Worm (Caenorhabditis elegans) whole organism, L1 larva: ENCODE measurements around the gene rpt-6.

Source experiments
- C34B4.2 ChIP-seq: sonication (generic microtip); optimal IDR thresholded peaks from 2 replicates; lab custom pipeline; 2017; ENCODE audit warnings: mild to moderate bottlenecking, missing genetic modification characterization, missing compliant biosample characterization
- F16B12.6 ChIP-seq: fragments of 150-350 bp; optimal IDR thresholded peaks from 2 replicates; lab custom pipeline; 2014; ENCODE audit warnings: missing biosample characterization, missing genetic modification characterization
- alr-1 ChIP-seq: fragments of 200-800 bp; sonication (Bioruptor generic); optimal IDR thresholded peaks from 2 replicates; lab custom pipeline; 2018; ENCODE audit warnings: borderline replicate concordance, mild to moderate bottlenecking, missing genetic modification characterization, missing compliant biosample characterization
- ama-1 ChIP-seq: fragments of 150-350 bp; optimal IDR thresholded peaks from 2 replicates; lab custom pipeline; 2014
- ceh-8 ChIP-seq: fragments of 200-800 bp; sonication (Bioruptor generic); optimal IDR thresholded peaks from 2 replicates; lab custom pipeline; 2018; ENCODE audit warnings: mild to moderate bottlenecking, missing genetic modification characterization, moderate library complexity, missing compliant biosample characterization
- ceh-88 ChIP-seq: fragments of 200-800 bp; sonication (Bioruptor generic); IDR thresholded peaks from 2 replicates; pipeline ENCODE4 v1.3.6; 2022; ENCODE audit warnings: missing genetic modification characterization, missing compliant biosample characterization
- ces-1 ChIP-seq: fragments of 150-350 bp; optimal IDR thresholded peaks from 2 replicates; lab custom pipeline; 2014; ENCODE audit warnings: missing biosample characterization, missing genetic modification reagents, missing genetic modification characterization
- dpl-1 ChIP-seq, 3 experiments: fragments of 150-350 bp in 2 of 3; sonication (generic microtip) in 1 of 3; optimal IDR thresholded peaks; 2 replicates each; lab custom pipeline; 2014 to 2017; ENCODE audit warnings: missing biosample characterization in 3 of 3, missing genetic modification characterization in 3 of 3, missing genetic modification reagents in 3 of 3
- dsc-1 ChIP-seq: sonication (generic microtip); optimal IDR thresholded peaks from 2 replicates; lab custom pipeline; 2016; ENCODE audit warnings: mild to moderate bottlenecking, missing genetic modification characterization, missing compliant biosample characterization
- efl-1 ChIP-seq, 4 experiments: fragments of 150-350 bp; optimal IDR thresholded peaks in 3 of 4; peaks in 1 of 4; 1 replicate in 1 of 4; 2 replicates in 3 of 4; lab custom pipeline; 2014; ENCODE audit warnings: missing biosample characterization in 2 of 4, missing genetic modification characterization in 2 of 4, missing genetic modification reagents in 2 of 4
- egl-13 ChIP-seq: sonication (generic microtip); optimal IDR thresholded peaks from 2 replicates; lab custom pipeline; 2016; ENCODE audit warnings: missing genotype, missing genetic modification reagents, missing genetic modification characterization, missing compliant biosample characterization
- elt-2 ChIP-seq: sonication (generic microtip); optimal IDR thresholded peaks from 2 replicates; lab custom pipeline; 2016; ENCODE audit warnings: missing genetic modification characterization, mild to moderate bottlenecking, inconsistent platforms, missing compliant biosample characterization, missing genetic modification reagents
- elt-3 ChIP-seq, 6 experiments: fragments of 150-350 bp in 1 of 6; sonication (generic microtip); optimal IDR thresholded peaks; 2 replicates each; lab custom pipeline; 2017 to 2018; ENCODE audit warnings: missing biosample characterization in 6 of 6, missing genetic modification characterization in 6 of 6, inconsistent platforms in 1 of 6
- ets-5 ChIP-seq: fragments of 200-800 bp; sonication (Bioruptor generic); IDR thresholded peaks from 2 replicates; pipeline ENCODE4 v1.3.6; 2022; ENCODE audit warnings: missing genetic modification characterization, missing compliant biosample characterization
- fkh-4 ChIP-seq: sonication (generic microtip); optimal IDR thresholded peaks from 2 replicates; lab custom pipeline; 2016; ENCODE audit warnings: missing compliant biosample characterization, missing genetic modification characterization, borderline replicate concordance
- fkh-8 ChIP-seq: sonication (generic microtip); optimal IDR thresholded peaks from 2 replicates; lab custom pipeline; 2016; ENCODE audit warnings: mild to moderate bottlenecking, missing genetic modification characterization, missing compliant biosample characterization
- isw-1 ChIP-seq: fragments of 200-800 bp; sonication (Bioruptor generic); IDR thresholded peaks from 2 replicates; pipeline ENCODE4 v1.3.6; 2022; ENCODE audit warnings: missing genetic modification characterization, missing compliant biosample characterization
- jun-1 ChIP-seq: fragments of 150-350 bp; optimal IDR thresholded peaks from 2 replicates; lab custom pipeline; 2014; ENCODE audit warnings: missing biosample characterization, missing genetic modification reagents, missing genetic modification characterization
- lin-13 ChIP-seq: fragments of 150-350 bp; optimal IDR thresholded peaks from 2 replicates; lab custom pipeline; 2014; ENCODE audit warnings: missing biosample characterization, missing genetic modification reagents, missing genetic modification characterization
- lin-14 ChIP-seq: fragments of 200-800 bp; sonication (Bioruptor generic); optimal IDR thresholded peaks from 2 replicates; lab custom pipeline; 2018; ENCODE audit warnings: mild to moderate bottlenecking, missing genetic modification characterization, moderate library complexity, missing compliant biosample characterization
- lin-35 ChIP-seq, 2 experiments: fragments of 150-350 bp; optimal IDR thresholded peaks; 2 replicates each; lab custom pipeline; 2014; ENCODE audit warnings: missing biosample characterization in 2 of 2, missing genetic modification characterization in 2 of 2, missing genetic modification reagents in 2 of 2
- lsy-2 ChIP-seq, 2 experiments: fragments of 150-350 bp; optimal IDR thresholded peaks; 2 replicates each; lab custom pipeline; 2014; ENCODE audit warnings: missing biosample characterization in 2 of 2, missing genetic modification characterization in 2 of 2
- mab-9 ChIP-seq: fragments of 200-800 bp; sonication (Bioruptor generic); IDR thresholded peaks from 2 replicates; pipeline ENCODE4 v1.3.6; 2022; ENCODE audit warnings: missing genetic modification reagents, missing genetic modification characterization, missing compliant biosample characterization
- mdl-1 ChIP-seq, 2 experiments: fragments of 150-350 bp; optimal IDR thresholded peaks; 2 replicates each; lab custom pipeline; 2014 to 2017; ENCODE audit warnings: missing biosample characterization in 2 of 2, missing genetic modification characterization in 2 of 2, inconsistent platforms in 1 of 2
- mep-1 ChIP-seq: fragments of 150-350 bp; optimal IDR thresholded peaks from 2 replicates; lab custom pipeline; 2014; ENCODE audit warnings: missing biosample characterization, missing genetic modification characterization
- nhr-11 ChIP-seq: fragments of 150-350 bp; optimal IDR thresholded peaks from 2 replicates; lab custom pipeline; 2014; ENCODE audit warnings: missing biosample characterization, missing genetic modification characterization
- nhr-19 ChIP-seq: fragments of 200-800 bp; sonication (Bioruptor generic); conservative IDR thresholded peaks from 2 replicates; pipeline ENCODE4 v1.3.6; 2022; ENCODE audit warnings: missing genetic modification characterization, missing compliant biosample characterization
- nhr-20 ChIP-seq: sonication (generic microtip); optimal IDR thresholded peaks from 2 replicates; lab custom pipeline; 2016; ENCODE audit warnings: mild to moderate bottlenecking, missing genetic modification characterization, missing compliant biosample characterization
- nhr-47 ChIP-seq: sonication (generic microtip); optimal IDR thresholded peaks from 2 replicates; lab custom pipeline; 2016; ENCODE audit warnings: mild to moderate bottlenecking, missing genetic modification characterization, moderate library complexity, missing compliant biosample characterization
- nhr-71 ChIP-seq: sonication (generic microtip); optimal IDR thresholded peaks from 2 replicates; lab custom pipeline; 2016; ENCODE audit warnings: mild to moderate bottlenecking, missing genetic modification characterization, moderate library complexity, missing compliant biosample characterization
- nhr-77 ChIP-seq: fragments of 150-350 bp; optimal IDR thresholded peaks from 2 replicates; lab custom pipeline; 2014; ENCODE audit warnings: missing biosample characterization, missing genetic modification characterization
- nhr-84 ChIP-seq: sonication (generic microtip); optimal IDR thresholded peaks from 2 replicates; lab custom pipeline; 2017; ENCODE audit warnings: missing biosample characterization, missing genetic modification characterization
- nhr-85 ChIP-seq: sonication (generic microtip); peaks from one replicate; lab custom pipeline; 2016; ENCODE audit warnings: missing genetic modification characterization, inconsistent platforms, missing compliant biosample characterization
- nhr-90 ChIP-seq: sonication (generic microtip); optimal IDR thresholded peaks from 2 replicates; lab custom pipeline; 2016; ENCODE audit warnings: mild to moderate bottlenecking, missing genetic modification characterization, missing compliant biosample characterization; ENCODE audit not compliant: poor library complexity
- pax-3 ChIP-seq: fragments of 200-800 bp; sonication (Bioruptor generic); optimal IDR thresholded peaks from 2 replicates; lab custom pipeline; 2018; ENCODE audit warnings: mild to moderate bottlenecking, missing genetic modification characterization, moderate library complexity, missing compliant biosample characterization
- pqm-1 ChIP-seq: sonication (generic microtip); optimal IDR thresholded peaks from 3 replicates; lab custom pipeline; 2017; ENCODE audit warnings: missing biosample characterization, missing genetic modification characterization
- rnt-1 ChIP-seq: sonication (generic microtip); optimal IDR thresholded peaks from 2 replicates; lab custom pipeline; 2016; ENCODE audit warnings: mild to moderate bottlenecking, missing genetic modification characterization, moderate library complexity, missing compliant biosample characterization
- snu-23 ChIP-seq: sonication (generic microtip); optimal IDR thresholded peaks from 2 replicates; lab custom pipeline; 2016; ENCODE audit warnings: missing genetic modification characterization, missing compliant biosample characterization
- sptf-1 ChIP-seq: fragments of 150-350 bp; optimal IDR thresholded peaks from 2 replicates; lab custom pipeline; 2014; ENCODE audit warnings: missing biosample characterization, missing genetic modification characterization
- swsn-7 ChIP-seq: sonication (generic microtip); optimal IDR thresholded peaks from 2 replicates; lab custom pipeline; 2016; ENCODE audit warnings: missing genetic modification characterization, missing compliant biosample characterization
- tbx-2 ChIP-seq: sonication (generic microtip); optimal IDR thresholded peaks from 2 replicates; lab custom pipeline; 2016; ENCODE audit warnings: missing genetic modification characterization, missing compliant biosample characterization
- unc-130 ChIP-seq: fragments of 150-350 bp; optimal IDR thresholded peaks from 2 replicates; lab custom pipeline; 2017; ENCODE audit warnings: missing biosample characterization, missing genetic modification characterization, inconsistent platforms
- unc-86 ChIP-seq: sonication (generic microtip); optimal IDR thresholded peaks from 2 replicates; lab custom pipeline; 2016; ENCODE audit warnings: missing genetic modification characterization, missing compliant biosample characterization
- unc-98 ChIP-seq: fragments of 200-800 bp; sonication (Bioruptor generic); IDR thresholded peaks from 2 replicates; pipeline ENCODE4 v1.3.6; 2022; ENCODE audit warnings: missing genetic modification characterization, missing compliant biosample characterization
- vab-15 ChIP-seq: sonication (generic microtip); optimal IDR thresholded peaks from 2 replicates; lab custom pipeline; 2017; ENCODE audit warnings: missing genotype, mild to moderate bottlenecking, missing genetic modification characterization, missing compliant biosample characterization
- xbp-1 ChIP-seq: sonication (generic microtip); optimal IDR thresholded peaks from 2 replicates; lab custom pipeline; 2016; ENCODE audit warnings: missing genetic modification characterization, missing compliant biosample characterization
- zip-4 ChIP-seq: fragments of 200-800 bp; sonication (Bioruptor generic); optimal IDR thresholded peaks from 2 replicates; lab custom pipeline; 2018; ENCODE audit warnings: mild to moderate bottlenecking, missing genetic modification characterization, moderate library complexity, missing compliant biosample characterization
- ztf-11 ChIP-seq, 2 experiments: sonication (generic microtip); optimal IDR thresholded peaks; 2 replicates each; lab custom pipeline; 2016 to 2017; ENCODE audit warnings: missing genetic modification characterization in 2 of 2, missing biosample characterization in 1 of 2, missing compliant biosample characterization in 1 of 2
- ztf-4 ChIP-seq: fragments of 150-350 bp; optimal IDR thresholded peaks from 2 replicates; lab custom pipeline; 2014; ENCODE audit warnings: missing biosample characterization, missing genetic modification characterization

The rpt-6 gene

DNA sequence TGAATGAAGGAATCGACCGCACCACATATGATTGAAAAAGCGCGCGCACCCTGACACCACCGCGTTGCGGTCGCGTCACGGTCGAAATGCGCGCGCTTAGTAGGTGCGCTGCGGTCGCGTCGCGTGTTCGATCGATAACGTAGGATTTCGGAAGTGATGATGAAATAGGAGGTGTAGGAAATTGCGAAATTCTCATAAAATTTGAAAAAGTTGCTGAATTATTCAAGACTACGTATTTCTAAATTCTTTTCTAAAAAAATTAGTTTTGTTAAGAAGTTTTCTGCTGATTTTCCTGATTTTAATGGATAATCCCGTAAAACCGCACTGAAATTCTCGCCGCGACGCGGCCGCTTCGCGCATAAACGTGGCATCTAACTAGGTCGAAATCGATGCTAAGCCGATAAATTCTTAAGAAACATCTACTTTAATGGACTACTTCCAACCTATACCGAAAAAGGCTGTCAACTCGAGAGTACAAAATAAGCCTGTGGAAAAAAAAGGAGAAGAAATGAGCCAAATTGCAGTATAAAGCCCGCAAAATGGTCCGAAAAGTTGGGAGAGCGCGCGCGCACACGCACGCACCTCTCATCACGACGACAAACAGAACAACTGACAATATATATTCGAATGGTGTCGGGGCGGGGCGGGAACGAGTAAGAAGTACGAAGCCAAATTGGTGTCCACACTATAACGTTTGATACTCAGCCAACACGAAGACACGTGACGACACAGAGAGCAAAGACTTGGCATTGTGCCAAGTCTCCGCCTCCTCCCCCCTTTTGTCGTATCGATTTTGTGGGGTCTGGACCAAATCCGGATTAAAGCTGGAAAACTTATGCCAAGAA lies 1.6 kb upstream of the rpt-6 start, which contains the start of gene his-72:
Gene his-72 (minus strand): TSS at position 589 of the 845 bp plus-strand sequence.
- TF ChIP-seq xbp-1: peak; percentile 29
- TF ChIP-seq dpl-1 (GFP tag; optimal IDR thresholded peaks at IDR 0.05; lab: Kevin White, UChicago): peak; percentile 41 to 62 (median 50)
- peak; percentile 51 for TF ChIP-seq rnt-1 (tag; lab: Kevin White, UChicago)
- peak; percentile 40 for TF ChIP-seq mep-1 (tag; lab: Kevin White, UChicago)
- TF ChIP-seq egl-13 (tag; lab: Kevin White, UChicago): peak; percentile 25
- peak; percentile 43 to 56 for TF ChIP-seq efl-1 (optimal IDR thresholded peaks at IDR 0.05; lab: Kevin White, UChicago)
- TF ChIP-seq efl-1 (GFP tag; optimal IDR thresholded peaks at IDR 0.05 in 1 of 2; lab: Kevin White, UChicago): peak; percentile 54 to 89
- TF ChIP-seq unc-86 (tag; lab: Kevin White, UChicago): peak; percentile 54
- no peak for TF ChIP-seq sptf-1 (tag; lab: Kevin White, UChicago)
- peak; percentile 41 for TF ChIP-seq nhr-20 (tag; lab: Kevin White, UChicago)
- TF ChIP-seq ets-5 (GFP tag; lab: Robert Waterston, UW): no peak
- TF ChIP-seq alr-1: no peak
- TF ChIP-seq unc-130: peak; percentile 23
- no peak for TF ChIP-seq pqm-1 (tag; lab: Kevin White, UChicago)
- peak; percentile 48 for TF ChIP-seq dsc-1 (tag; lab: Kevin White, UChicago)
- peak; percentile 36 for TF ChIP-seq isw-1
- TF ChIP-seq ama-1: no peak
- TF ChIP-seq nhr-90 (tag; lab: Kevin White, UChicago): peak; percentile 29
- 0 out of 2 replicates have a peak, but pooled peaks have one; percentile 33 for TF ChIP-seq mab-9
- TF ChIP-seq vab-15: peak; percentile 56
- TF ChIP-seq swsn-7 (tag; lab: Kevin White, UChicago): peak; percentile 40
- TF ChIP-seq lsy-2 (tag; optimal IDR thresholded peaks at IDR 0.05; lab: Kevin White, UChicago): peak; percentile 47 to 53
- peak; percentile 42 to 47 for TF ChIP-seq mdl-1 (tag; optimal IDR thresholded peaks at IDR 0.05; lab: Kevin White, UChicago)
- no peak for TF ChIP-seq unc-98
- TF ChIP-seq nhr-77 (tag; lab: Kevin White, UChicago): no peak
- TF ChIP-seq pax-3 (tag; lab: Kevin White, UChicago): peak; percentile 46
- TF ChIP-seq elt-3 (tag; optimal IDR thresholded peaks at IDR 0.05; lab: Kevin White, UChicago): peak in 1 of 6 experiments; percentile 2
- TF ChIP-seq jun-1 (tag; lab: Kevin White, UChicago): peak; percentile 6
- TF ChIP-seq snu-23 (GFP tag; lab: Kevin White, UChicago): peak; percentile 33
- TF ChIP-seq ztf-4: peak; percentile 67
- peak; percentile 17 for TF ChIP-seq F16B12.6 (tag; lab: Kevin White, UChicago)
- peak; percentile 31 for TF ChIP-seq elt-2 (tag; lab: Kevin White, UChicago)
- TF ChIP-seq ceh-8: no peak
- TF ChIP-seq C34B4.2: no peak
- peak; percentile 80 for TF ChIP-seq nhr-85 (tag; lab: Kevin White, UChicago)
- no peak for TF ChIP-seq nhr-84 (tag; lab: Kevin White, UChicago)
- peak in 1 of 2 experiments; percentile 60 for TF ChIP-seq ztf-11 (tag; optimal IDR thresholded peaks at IDR 0.05; lab: Kevin White, UChicago)
- TF ChIP-seq nhr-11 (tag; lab: Kevin White, UChicago): no peak
- no peak for TF ChIP-seq fkh-4 (tag; lab: Kevin White, UChicago)
- peak; percentile 71 for TF ChIP-seq nhr-71 (tag; lab: Kevin White, UChicago)
- TF ChIP-seq ceh-88 (GFP tag; lab: Robert Waterston, UW): 0 out of 2 replicates have a peak, but pooled peaks have one; percentile 17
- TF ChIP-seq lin-35 (GFP tag; optimal IDR thresholded peaks at IDR 0.05; lab: Kevin White, UChicago): peak; percentile 46 to 63
- TF ChIP-seq fkh-8 (tag; lab: Kevin White, UChicago): peak; percentile 68
- TF ChIP-seq nhr-47 (tag; lab: Kevin White, UChicago): peak; percentile 66
- peak; percentile 7 for TF ChIP-seq zip-4
- TF ChIP-seq lin-13 (GFP tag; lab: Kevin White, UChicago): peak; percentile 59
- TF ChIP-seq ces-1 (GFP tag; lab: Kevin White, UChicago): no peak
- peak; percentile 64 for TF ChIP-seq nhr-19 (GFP tag; lab: Robert Waterston, UW)
- TF ChIP-seq tbx-2 (tag; lab: Kevin White, UChicago): peak; percentile 48
- peak; percentile 85 for TF ChIP-seq lin-14 (GFP tag; lab: Kevin White, UChicago)
